Fruit fly (Drosophila melanogaster): ENCODE measurements around the gene CG33648.
A peak's percentile ranks its signal among the peaks of the same experiment; 100 is the strongest.

The CG33648 gene

DNA sequence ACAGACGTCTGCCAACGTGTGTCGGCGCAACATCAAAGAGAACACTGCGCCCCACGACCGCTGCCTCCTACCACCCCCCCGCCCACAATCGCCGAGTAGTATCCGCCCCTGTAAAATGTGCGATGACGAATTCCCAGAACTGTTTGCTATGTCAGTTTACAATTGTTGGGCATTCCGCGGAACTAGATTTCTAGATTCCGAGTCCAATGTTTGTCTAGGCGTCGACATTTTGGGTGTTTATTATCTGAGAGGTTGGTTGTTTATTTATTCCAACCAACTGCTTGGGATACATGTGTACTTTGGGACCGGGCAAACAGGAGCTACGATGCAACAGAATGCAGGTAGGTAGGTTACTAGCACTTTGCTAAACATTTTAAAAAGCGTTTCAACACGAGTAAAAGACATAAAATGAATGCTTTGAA is 21.2 kb downstream of the CG33648 start (continued):
- peak; percentile 55; the same call in 1 of the 2 replicates for TF ChIP-seq CG32767 (GFP tag; IDR thresholded peaks at IDR 0.05)
- peak; percentile 93 for TF ChIP-seq CG9727 (GFP tag; optimal IDR thresholded peaks at IDR 0.05)
- TF ChIP-seq CG11093 (GFP tag; IDR thresholded peaks at IDR 0.05), result 0 out of 3 replicates have a peak, but pooled peaks have one; percentile 8
- no peak for TF ChIP-seq B-H2 (GFP tag; optimal IDR thresholded peaks at IDR 0.05)
- peak; percentile 59 for TF ChIP-seq CG11398 (GFP tag; optimal IDR thresholded peaks at IDR 0.05)
- TF ChIP-seq CG33213 (GFP tag; optimal IDR thresholded peaks at IDR 0.05), result peak; percentile 72
- 0 out of 2 replicates have a peak, but pooled peaks have one; percentile 15 for TF ChIP-seq stc (GFP tag; IDR thresholded peaks at IDR 0.05)
- peak; percentile 36 for TF ChIP-seq Usf (GFP tag; optimal IDR thresholded peaks at IDR 0.05)
- peak; percentile 72 for TF ChIP-seq CG14710 (tag; optimal IDR thresholded peaks at IDR 0.05)
- TF ChIP-seq CG10959 (GFP tag; IDR thresholded peaks at IDR 0.05), result peak; percentile 67; the same call in 1 of the 2 replicates
- no peak for TF ChIP-seq ind (GFP tag; optimal IDR thresholded peaks at IDR 0.05)
- TF ChIP-seq NK7.1 (GFP tag; optimal IDR thresholded peaks at IDR 0.05), result no peak
- TF ChIP-seq dm (GFP tag; optimal IDR thresholded peaks at IDR 0.05), result no peak
- peak; percentile 61 for TF ChIP-seq CG18764 (GFP tag; optimal IDR thresholded peaks at IDR 0.05)
- no peak for TF ChIP-seq cwo (GFP tag; optimal IDR thresholded peaks at IDR 0.05)
- TF ChIP-seq CG11504 (tag; optimal IDR thresholded peaks at IDR 0.05), result no peak
- peak in 1 of 2 experiments; percentile 36 for TF ChIP-seq insv (GFP tag; optimal IDR thresholded peaks at IDR 0.05)
- peak; percentile 2 for TF ChIP-seq Sry-β (GFP tag; optimal IDR thresholded peaks at IDR 0.05)
- TF ChIP-seq al (GFP tag; IDR thresholded peaks at IDR 0.05), result no peak
- TF ChIP-seq Jarid2 (GFP tag; optimal IDR thresholded peaks at IDR 0.05), result no peak
- TF ChIP-seq fd64A (GFP tag; optimal IDR thresholded peaks at IDR 0.05), result peak; percentile 62
- TF ChIP-seq vvl (GFP tag; IDR thresholded peaks at IDR 0.05), result peak; percentile 48; the same call in 1 of the 2 replicates
- TF ChIP-seq CG14050 (GFP tag; IDR thresholded peaks at IDR 0.05), result no peak; the same call in 2 of the 3 replicates
- peak; percentile 81 for TF ChIP-seq zfh1 (GFP tag; IDR thresholded peaks at IDR 0.05)
- peak; percentile 64 for TF ChIP-seq Bdp1 (GFP tag; optimal IDR thresholded peaks at IDR 0.05)
- TF ChIP-seq CG7987 (GFP tag; optimal IDR thresholded peaks at IDR 0.05), result peak; percentile 66
- TF ChIP-seq lab (GFP tag; optimal IDR thresholded peaks at IDR 0.05), result peak; percentile 15
- TF ChIP-seq CG1603 (tag; optimal IDR thresholded peaks at IDR 0.05), result peak; percentile 63
- no peak for TF ChIP-seq ttk (GFP tag; IDR thresholded peaks at IDR 0.05)
- no peak for TF ChIP-seq CG6175 (GFP tag; IDR thresholded peaks at IDR 0.05)
- TF ChIP-seq CG17186 (GFP tag; optimal IDR thresholded peaks at IDR 0.05), result no peak
- peak; percentile 26 for TF ChIP-seq CG18476 (GFP tag; optimal IDR thresholded peaks at IDR 0.05)
- TF ChIP-seq CG16863 (GFP tag; optimal IDR thresholded peaks at IDR 0.05), result peak; percentile 62
- TF ChIP-seq CG10462 (GFP tag; optimal IDR thresholded peaks at IDR 0.05), result peak; percentile 36
- TF ChIP-seq D (optimal IDR thresholded peaks at IDR 0.05), result no peak
- peak; percentile 18 for TF ChIP-seq D (GFP tag; optimal IDR thresholded peaks at IDR 0.05)
- TF ChIP-seq Side (GFP tag; optimal IDR thresholded peaks at IDR 0.05), result peak; percentile 85
- TF ChIP-seq Hand (GFP tag; optimal IDR thresholded peaks at IDR 0.05), result no peak
- TF ChIP-seq pros (GFP tag; optimal IDR thresholded peaks at IDR 0.05), result peak; percentile 36
- TF ChIP-seq danr (GFP tag; IDR thresholded peaks at IDR 0.05), result no peak
- TF ChIP-seq cas (GFP tag; IDR thresholded peaks at IDR 0.05), result no peak
- TF ChIP-seq kay (GFP tag; optimal IDR thresholded peaks at IDR 0.05), result peak; percentile 49
- peak in 1 of 2 experiments; percentile 12 for TF ChIP-seq Eip74EF (GFP tag; optimal IDR thresholded peaks at IDR 0.05)
- TF ChIP-seq CG2712 (tag; optimal IDR thresholded peaks at IDR 0.05), result peak; percentile 58
- TF ChIP-seq Med (GFP tag), result peak; percentile 86
- peak; percentile 12; the same call in 1 of the 2 replicates for TF ChIP-seq sim (GFP tag; IDR thresholded peaks at IDR 0.05)
- no peak for TF ChIP-seq br (optimal IDR thresholded peaks at IDR 0.05)
- no peak for TF ChIP-seq Hsf (GFP tag; optimal IDR thresholded peaks at IDR 0.05)
- peak; percentile 49 for TF ChIP-seq bcd (GFP tag; optimal IDR thresholded peaks at IDR 0.05)
- no peak for TF ChIP-seq Ada2b (GFP tag; IDR thresholded peaks at IDR 0.05)
- no peak for TF ChIP-seq Poxn (GFP tag; IDR thresholded peaks at IDR 0.05)
- peak; percentile 36 for TF ChIP-seq nerfin-1 (tag; optimal IDR thresholded peaks at IDR 0.05)

Data from whole organism, embryonic.